Worm (Caenorhabditis elegans): Measurements from ENCODE around the gene R07E5.5.

DNA sequence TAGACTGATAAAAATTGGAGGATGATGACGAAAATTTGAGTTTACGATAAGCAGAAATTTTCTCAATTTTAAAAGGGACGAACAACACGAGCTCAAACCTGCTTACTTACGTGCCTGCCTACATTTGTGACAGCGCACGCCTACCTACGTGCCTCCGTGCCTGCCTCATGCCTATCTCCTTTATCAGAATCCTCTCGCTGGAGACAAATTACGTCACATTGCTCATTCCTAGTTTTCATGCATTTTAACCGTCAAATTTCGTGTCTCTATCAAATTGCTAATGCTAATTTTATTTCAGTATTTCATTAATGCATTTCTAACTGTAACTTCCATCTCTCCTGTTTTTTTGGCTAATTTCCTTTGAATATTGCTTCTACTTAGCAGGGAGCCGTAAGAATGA is 15.9 kb upstream of the R07E5.5 start, which contains the start of gene pals-27:
- TF ChIP-seq nhr-90 (tag; optimal IDR thresholded peaks at IDR 0.05; ENCODE audit: poor library complexity) (no peak), fkh-10 (GFP tag; optimal IDR thresholded peaks at IDR 0.05) (no peak), mep-1 (tag; optimal IDR thresholded peaks at IDR 0.05) (no peak), sox-4 (tag; optimal IDR thresholded peaks at IDR 0.05) (no peak), nhr-71 (tag; optimal IDR thresholded peaks at IDR 0.05) (no peak), zag-1 (tag; optimal IDR thresholded peaks at IDR 0.05) (no peak), nhr-11 (tag; optimal IDR thresholded peaks at IDR 0.05) (no peak), vab-15 (tag; optimal IDR thresholded peaks at IDR 0.05) (no peak), jun-1 (tag; optimal IDR thresholded peaks at IDR 0.05) (no peak), nhr-19 (GFP tag; conservative IDR thresholded peaks at IDR 0.05) (no peak), tbx-2 (tag; optimal IDR thresholded peaks at IDR 0.05) (no peak), ceh-82 (tag; optimal IDR thresholded peaks at IDR 0.05) (no peak)

Measured in whole organism, L1 larva.